Fruit fly (Drosophila melanogaster): ENCODE results near the gene Adk2.

The Adk2 gene

DNA sequence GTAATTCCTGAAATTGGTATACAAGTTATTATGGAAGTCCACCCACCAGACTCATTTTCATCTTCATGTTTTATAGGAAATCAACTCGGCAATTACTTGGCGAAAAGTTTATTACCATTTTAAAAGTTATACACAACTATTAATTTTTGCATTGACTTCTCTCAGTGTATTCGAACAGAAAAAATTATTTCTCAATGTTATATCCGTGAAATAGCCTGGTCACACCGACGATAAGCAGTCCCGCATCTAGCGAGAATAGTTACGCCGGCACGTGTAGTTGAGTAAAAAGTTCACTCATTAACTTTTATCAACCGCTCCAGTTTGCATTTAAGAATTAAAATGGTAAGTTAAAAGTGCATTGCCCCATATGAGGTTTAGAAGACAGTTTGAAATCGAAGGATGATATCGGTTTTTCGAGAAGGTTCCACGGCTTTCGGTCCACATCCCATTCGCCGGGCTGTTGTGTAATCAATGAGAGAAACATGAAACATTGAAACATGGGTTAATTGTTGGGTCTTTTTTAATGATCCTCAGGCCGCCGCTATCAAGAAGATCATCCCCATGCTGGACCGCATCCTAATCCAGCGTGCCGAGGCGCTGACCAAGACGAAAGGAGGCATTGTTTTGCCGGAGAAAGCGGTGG is 6.5 kb downstream of the Adk2 start, which contains the start of gene CG11267 (continued):
- TF ChIP-seq nmo (GFP tag; optimal IDR thresholded peaks at IDR 0.05) (peak; percentile 92), Vsx1 (GFP tag; optimal IDR thresholded peaks at IDR 0.05) (peak; percentile 65), pho (GFP tag; optimal IDR thresholded peaks at IDR 0.05) (peak; percentile 59), CG1024 (GFP tag; IDR thresholded peaks at IDR 0.05) (peak; percentile 91), CG13775 (GFP tag; optimal IDR thresholded peaks at IDR 0.05) (peak; percentile 69), lola (GFP tag; optimal IDR thresholded peaks at IDR 0.05) (peak in 1 of 3 experiments; percentile 59), Abd-B (GFP tag; optimal IDR thresholded peaks at IDR 0.05) (peak; percentile 83), CG12769 (tag; optimal IDR thresholded peaks at IDR 0.05) (peak; percentile 83), yki (optimal IDR thresholded peaks at IDR 0.05) (no peak), CG12219 (GFP tag; optimal IDR thresholded peaks at IDR 0.05) (peak; percentile 81), CG9817 (tag; optimal IDR thresholded peaks at IDR 0.05) (peak; percentile 82), row (GFP tag; IDR thresholded peaks at IDR 0.05) (peak; percentile 78), Scr (GFP tag; IDR thresholded peaks at IDR 0.05; ENCODE audit: partially characterized antibody) (no peak), chif (GFP tag; optimal IDR thresholded peaks at IDR 0.05) (peak; percentile 55 to 79), en (GFP tag; optimal IDR thresholded peaks at IDR 0.05) (peak; percentile 68), z (GFP tag; IDR thresholded peaks at IDR 0.05) (0 out of 3 replicates have a peak, but pooled peaks have one; percentile 5), CG1603 (tag; optimal IDR thresholded peaks at IDR 0.05) (peak; percentile 89), H2.0 (GFP tag; IDR thresholded peaks at IDR 0.05) (peak; percentile 90), Lpt (GFP tag; optimal IDR thresholded peaks at IDR 0.05) (no peak), CG17385 (GFP tag; optimal IDR thresholded peaks at IDR 0.05) (peak; percentile 72), CG11093 (GFP tag; IDR thresholded peaks at IDR 0.05) (peak; percentile 65; the same call in 1 of the 3 replicates), eve (GFP tag; optimal IDR thresholded peaks at IDR 0.05) (peak in 1 of 2 experiments; percentile 88), zfh2 (GFP tag; optimal IDR thresholded peaks at IDR 0.05) (peak; percentile 80), gsb (GFP tag; IDR thresholded peaks at IDR 0.05) (peak; percentile 82), CG1233 (GFP tag; optimal IDR thresholded peaks at IDR 0.05) (peak; percentile 86), ken (GFP tag; IDR thresholded peaks at IDR 0.05) (peak; percentile 88), CG12942 (GFP tag; optimal IDR thresholded peaks at IDR 0.05) (peak; percentile 72), Doc3 (GFP tag; IDR thresholded peaks at IDR 0.05; ENCODE audit: partially characterized antibody) (0 out of 3 replicates have a peak, but pooled peaks have one; percentile 21), CG12659 (GFP tag; optimal IDR thresholded peaks at IDR 0.05) (peak; percentile 72), Lhr (GFP tag; optimal IDR thresholded peaks at IDR 0.05) (peak; percentile 15), Eip74EF (GFP tag; optimal IDR thresholded peaks at IDR 0.05) (peak in 1 of 2 experiments; percentile 48), CG11398 (GFP tag; optimal IDR thresholded peaks at IDR 0.05) (peak; percentile 47), Sin3A (optimal IDR thresholded peaks at IDR 0.05) (no peak), CG14860 (GFP tag; IDR thresholded peaks at IDR 0.05; ENCODE audit: partially characterized antibody) (no peak), Dek (tag; optimal IDR thresholded peaks at IDR 0.05) (peak; percentile 85), CG30020 (tag; optimal IDR thresholded peaks at IDR 0.05) (peak; percentile 71), gt (GFP tag; IDR thresholded peaks at IDR 0.05) (peak; percentile 46; the same call in 1 of the 2 replicates), CG11696 (GFP tag; IDR thresholded peaks at IDR 0.05) (peak; percentile 87), cas (GFP tag; IDR thresholded peaks at IDR 0.05) (peak; percentile 77; the same call in 1 of the 2 replicates), CG7839 (tag; optimal IDR thresholded peaks at IDR 0.05) (peak; percentile 93), peb (GFP tag; IDR thresholded peaks at IDR 0.05) (peak; percentile 73), CG10321 (GFP tag; IDR thresholded peaks at IDR 0.05) (peak; percentile 70), Hmx (GFP tag; optimal IDR thresholded peaks at IDR 0.05) (peak; percentile 12), sima (GFP tag; optimal IDR thresholded peaks at IDR 0.05) (peak; percentile 17), gem (tag; optimal IDR thresholded peaks at IDR 0.05) (peak; percentile 89), D19A (tag; optimal IDR thresholded peaks at IDR 0.05) (peak; percentile 78), vnd (GFP tag; IDR thresholded peaks at IDR 0.05; ENCODE audit: partially characterized antibody) (no peak), Six4 (GFP tag; optimal IDR thresholded peaks at IDR 0.05) (peak; percentile 78), CG8089 (GFP tag; optimal IDR thresholded peaks at IDR 0.05) (peak; percentile 65)
